Fruit fly (Drosophila melanogaster): ENCODE results near the gene Sac1.
"Not testable (repeated sequence)": the region's sequence is repeated elsewhere in the genome, so short reads cannot be mapped to it uniquely, and the experiment has no call there.

Gene Sac1

DNA sequence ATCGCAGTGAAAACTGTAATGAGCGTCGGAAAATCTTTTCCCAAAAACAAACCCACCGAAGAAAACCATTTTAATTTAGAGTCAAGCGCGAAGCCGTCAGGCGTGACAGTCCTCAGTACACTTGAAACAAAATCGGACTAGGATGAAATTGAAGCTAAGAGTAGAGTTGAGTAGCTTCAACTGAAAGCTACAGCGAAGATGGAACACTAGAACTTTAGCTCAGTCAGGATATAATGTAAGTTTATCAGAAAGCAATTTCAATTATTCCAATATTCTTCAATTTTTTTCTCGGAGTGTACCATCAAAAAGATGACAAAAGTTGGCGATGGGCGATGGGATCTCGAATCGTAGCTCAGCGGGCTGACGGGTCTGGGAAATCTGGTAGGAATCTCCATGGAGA, 31.2 kb upstream of the Sac1 start:
- TF ChIP-seq Myc (optimal IDR thresholded peaks at IDR 0.05), result no peak
- no peak for TF ChIP-seq Sin3A (optimal IDR thresholded peaks at IDR 0.05)

DNA sequence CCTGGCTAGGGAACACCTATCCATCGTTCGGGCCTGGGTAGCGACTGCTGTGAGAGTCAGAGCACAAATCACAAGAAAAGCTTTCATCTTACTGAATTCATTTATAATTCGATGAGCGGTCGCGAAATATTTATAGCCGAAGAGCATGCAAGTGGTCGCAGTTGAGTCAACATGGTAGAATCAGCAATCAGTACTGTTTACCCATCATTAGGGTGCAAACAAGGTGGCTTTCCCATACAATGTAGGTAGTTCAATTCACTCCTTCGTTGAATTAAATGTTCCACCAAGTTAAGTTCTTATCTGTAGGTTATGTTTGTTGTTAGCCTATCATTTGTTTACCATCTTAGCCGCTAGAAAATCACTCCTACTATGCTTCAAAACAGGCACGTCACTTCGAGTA, 29.0 kb upstream of the Sac1 start, which contains the start of gene LysP:
TSS of gene LysP (minus strand) at position 101 of the 400 bp plus-strand sequence.
- TF ChIP-seq h (optimal IDR thresholded peaks at IDR 0.05), result no peak
- TF ChIP-seq Sin3A (optimal IDR thresholded peaks at IDR 0.05), result no peak
- TF ChIP-seq Myc (optimal IDR thresholded peaks at IDR 0.05), result no peak
- no peak for TF ChIP-seq psq (optimal IDR thresholded peaks at IDR 0.05)
- no peak for TF ChIP-seq ttk (optimal IDR thresholded peaks at IDR 0.05)
- TF ChIP-seq insv (optimal IDR thresholded peaks at IDR 0.05), result no peak

DNA sequence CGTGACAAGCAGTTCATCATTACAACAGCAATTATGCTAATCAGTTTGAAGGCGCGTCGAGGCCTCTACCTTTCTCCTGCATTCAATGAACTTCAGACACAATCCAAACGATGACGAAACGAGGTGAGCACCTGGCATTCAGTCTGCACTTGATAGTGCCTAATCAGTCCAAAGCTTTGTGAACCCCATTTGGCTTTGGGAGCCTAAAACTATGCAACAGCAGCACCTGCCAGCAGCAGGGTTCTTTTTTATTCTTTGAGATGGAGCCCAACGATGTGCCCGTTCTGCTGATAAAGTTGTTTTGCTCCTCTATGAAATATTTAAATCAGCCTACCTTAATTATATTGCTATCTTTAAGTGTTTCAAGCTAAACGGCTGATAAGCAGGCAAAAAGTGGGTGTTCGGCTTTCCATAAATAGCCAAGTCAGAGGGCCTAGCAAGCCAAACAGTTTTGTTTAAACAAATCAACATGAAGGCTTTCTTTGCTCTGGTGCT, 20.3 kb upstream of the Sac1 start, which contains the start of gene LysS:
TSS of gene LysS (plus strand) at position 445 of the 495 bp plus-strand sequence.
- TF ChIP-seq insv (optimal IDR thresholded peaks at IDR 0.05) (no peak), h (optimal IDR thresholded peaks at IDR 0.05) (no peak), Myc (optimal IDR thresholded peaks at IDR 0.05) (no peak), ttk (optimal IDR thresholded peaks at IDR 0.05) (no peak), psq (optimal IDR thresholded peaks at IDR 0.05) (no peak), Sin3A (optimal IDR thresholded peaks at IDR 0.05) (no peak)

DNA sequence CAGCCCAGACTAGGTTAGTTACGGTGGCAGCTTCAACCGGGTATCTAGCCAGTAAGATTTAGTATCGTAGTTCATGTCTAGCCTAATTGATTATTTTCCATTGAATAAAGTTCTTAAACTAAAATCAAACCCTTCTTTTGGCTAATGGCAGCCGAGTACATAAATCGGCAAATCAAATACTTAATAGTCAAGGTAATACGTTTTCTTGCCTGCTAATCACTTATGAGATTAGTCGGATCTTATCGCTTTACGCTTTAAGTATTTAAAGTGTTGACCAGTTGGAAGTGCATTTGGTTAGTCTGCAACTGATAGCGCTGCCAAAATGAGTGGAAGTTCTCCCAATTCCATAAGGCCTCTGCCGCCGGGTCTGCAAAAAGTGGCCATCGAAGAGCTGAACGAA, 15.0 kb upstream of the Sac1 start, which contains the start of gene CG33965:
TSS of gene CG33965 (plus strand) at position 301 of the 400 bp plus-strand sequence.
- TF ChIP-seq Sin3A (optimal IDR thresholded peaks at IDR 0.05), result no peak
- no peak for TF ChIP-seq psq (optimal IDR thresholded peaks at IDR 0.05)
- TF ChIP-seq ttk (optimal IDR thresholded peaks at IDR 0.05), result no peak

DNA sequence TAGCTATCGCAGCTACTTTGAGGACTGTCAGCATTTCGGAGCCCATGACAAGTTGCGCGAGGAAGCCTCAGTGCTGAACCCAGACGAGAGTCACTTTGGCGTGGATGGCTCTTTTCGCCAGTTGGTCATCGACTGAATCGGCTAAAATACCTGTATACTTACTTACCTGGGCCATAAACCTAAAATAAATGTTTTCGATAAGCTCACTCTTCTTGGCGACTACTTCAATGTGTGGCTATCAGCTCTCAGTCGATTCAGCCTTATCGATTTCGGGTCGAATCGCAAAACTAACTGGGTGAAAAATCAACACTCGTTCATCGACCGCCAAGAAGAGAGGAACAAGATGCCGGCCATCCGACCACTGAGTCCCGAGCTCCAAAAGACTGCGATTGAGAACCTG, 13.8 kb upstream of the Sac1 start, which contains the start of gene CG33966:
TSS of gene CG33966 (plus strand) at position 301 of the 400 bp plus-strand sequence.
- TF ChIP-seq insv (optimal IDR thresholded peaks at IDR 0.05) (no peak), psq (optimal IDR thresholded peaks at IDR 0.05) (no peak), h (optimal IDR thresholded peaks at IDR 0.05) (no peak), ttk (optimal IDR thresholded peaks at IDR 0.05) (no peak)

DNA sequence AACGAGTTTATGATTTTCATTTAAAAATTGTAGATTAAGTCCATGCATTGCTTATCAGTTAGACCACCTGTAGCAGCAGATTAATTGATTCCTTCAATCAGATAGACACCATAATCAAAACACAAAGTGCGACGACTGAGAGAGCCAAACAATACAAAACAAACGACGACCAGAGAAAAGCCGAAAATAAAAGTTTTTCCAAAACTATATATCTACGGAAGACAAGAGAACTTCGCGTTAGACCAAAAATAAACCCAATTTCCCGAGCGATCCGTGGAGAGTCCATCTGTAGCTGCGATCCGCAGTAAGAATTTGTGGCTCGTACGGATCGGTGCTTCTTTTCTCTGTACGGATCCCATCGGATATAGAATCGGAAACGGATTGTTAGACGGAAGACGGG, 12.2 kb upstream of the Sac1 start, which contains the start of gene galene:
TSS of gene galene (plus strand) at position 301 of the 400 bp plus-strand sequence.
- no peak for TF ChIP-seq insv (optimal IDR thresholded peaks at IDR 0.05)
- no peak for TF ChIP-seq Myc (optimal IDR thresholded peaks at IDR 0.05)
- no peak for TF ChIP-seq h (optimal IDR thresholded peaks at IDR 0.05)
- TF ChIP-seq ttk (optimal IDR thresholded peaks at IDR 0.05), result no peak
- TF ChIP-seq Sin3A (optimal IDR thresholded peaks at IDR 0.05), result no peak
- TF ChIP-seq psq (optimal IDR thresholded peaks at IDR 0.05), result no peak

DNA sequence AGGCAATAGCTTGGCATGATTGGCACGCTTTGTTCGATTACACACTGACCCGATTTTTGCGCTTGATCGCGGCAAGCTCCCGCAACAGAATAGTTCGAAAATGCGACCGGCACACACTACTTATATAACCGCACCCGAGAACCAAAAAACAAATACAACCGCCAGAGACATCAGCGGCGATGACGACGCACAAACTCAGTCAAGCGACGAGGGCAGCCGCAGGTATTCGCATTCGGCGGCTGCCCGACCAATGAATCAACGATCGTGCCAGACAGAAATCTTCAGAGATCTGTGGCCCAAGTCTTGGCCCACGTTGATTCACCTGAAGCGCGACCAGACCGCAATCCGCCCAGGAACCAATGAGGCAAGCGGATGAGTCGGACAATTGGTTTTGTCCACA, 9.4 kb upstream of the Sac1 start, which contains the start of gene CG9192:
TSS of gene CG9192 (minus strand) at position 101 of the 400 bp plus-strand sequence.
- TF ChIP-seq h (optimal IDR thresholded peaks at IDR 0.05), result no peak
- no peak for TF ChIP-seq Sin3A (optimal IDR thresholded peaks at IDR 0.05)
- no peak for TF ChIP-seq psq (optimal IDR thresholded peaks at IDR 0.05)
- TF ChIP-seq Myc (optimal IDR thresholded peaks at IDR 0.05), result no peak
- no peak for TF ChIP-seq ttk (optimal IDR thresholded peaks at IDR 0.05)
- TF ChIP-seq insv (optimal IDR thresholded peaks at IDR 0.05), result no peak

DNA sequence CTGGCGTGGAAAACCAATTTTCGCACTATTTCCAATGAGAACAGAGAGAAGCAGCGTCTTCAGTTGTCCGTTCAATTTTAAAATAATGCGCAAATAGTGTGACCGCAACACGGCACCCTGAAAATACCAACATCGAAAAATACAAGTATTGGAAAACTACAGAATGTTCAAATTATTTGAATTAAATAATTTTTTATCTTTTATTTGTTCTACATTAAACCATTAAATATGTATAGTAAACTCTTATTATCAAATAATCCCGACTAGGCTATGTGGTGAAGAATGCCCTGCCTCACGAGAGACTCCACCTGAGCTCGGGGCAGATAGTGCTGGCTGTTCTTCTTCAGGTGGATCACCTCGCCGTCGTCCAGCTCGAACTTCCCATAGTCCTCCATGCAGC, 1.8 kb upstream of the Sac1 start, which contains the start of gene Klp61F:
TSS of gene Klp61F (minus strand) at position 101 of the 400 bp plus-strand sequence.
- not testable (repeated sequence) for TF ChIP-seq insv, psq, h (optimal IDR thresholded peaks at IDR 0.05)

DNA sequence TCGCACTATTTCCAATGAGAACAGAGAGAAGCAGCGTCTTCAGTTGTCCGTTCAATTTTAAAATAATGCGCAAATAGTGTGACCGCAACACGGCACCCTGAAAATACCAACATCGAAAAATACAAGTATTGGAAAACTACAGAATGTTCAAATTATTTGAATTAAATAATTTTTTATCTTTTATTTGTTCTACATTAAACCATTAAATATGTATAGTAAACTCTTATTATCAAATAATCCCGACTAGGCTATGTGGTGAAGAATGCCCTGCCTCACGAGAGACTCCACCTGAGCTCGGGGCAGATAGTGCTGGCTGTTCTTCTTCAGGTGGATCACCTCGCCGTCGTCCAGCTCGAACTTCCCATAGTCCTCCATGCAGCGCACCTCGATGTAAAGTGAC, 794 bp upstream of the Sac1 start, which contains the start of gene CG32318:
TSS of gene CG32318 (minus strand) at position 101 of the 400 bp plus-strand sequence.
- not testable (repeated sequence) for TF ChIP-seq Myc, insv, psq (optimal IDR thresholded peaks at IDR 0.05)

DNA sequence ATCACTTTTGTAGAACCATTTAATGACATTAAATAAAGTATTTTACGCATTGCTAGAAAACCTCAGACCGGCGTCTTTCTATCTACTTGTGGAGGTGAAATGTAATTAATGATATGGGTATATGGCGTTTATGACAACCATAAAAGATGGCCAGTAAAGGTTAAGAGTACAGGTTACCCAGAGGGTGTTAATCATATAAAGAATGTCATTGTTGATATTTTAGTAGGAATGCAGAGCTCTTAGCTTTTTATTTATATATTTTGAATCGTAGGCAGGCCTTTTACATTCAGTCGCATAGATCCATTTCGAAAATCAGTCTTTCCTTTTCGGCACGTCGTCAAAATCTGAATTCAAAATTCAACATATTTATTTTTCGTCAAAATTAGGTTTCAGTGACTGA, 2.8 kb downstream of the Sac1 start, which contains the start of gene Bfc:
TSS of gene Bfc (plus strand) at position 301 of the 400 bp plus-strand sequence.
- TF ChIP-seq ttk (optimal IDR thresholded peaks at IDR 0.05), result no peak
- no peak for TF ChIP-seq h (optimal IDR thresholded peaks at IDR 0.05)
- TF ChIP-seq insv (optimal IDR thresholded peaks at IDR 0.05), result no peak
- no peak for TF ChIP-seq Myc (optimal IDR thresholded peaks at IDR 0.05)
- no peak for TF ChIP-seq psq (optimal IDR thresholded peaks at IDR 0.05)
- no peak for TF ChIP-seq Sin3A (optimal IDR thresholded peaks at IDR 0.05)

DNA sequence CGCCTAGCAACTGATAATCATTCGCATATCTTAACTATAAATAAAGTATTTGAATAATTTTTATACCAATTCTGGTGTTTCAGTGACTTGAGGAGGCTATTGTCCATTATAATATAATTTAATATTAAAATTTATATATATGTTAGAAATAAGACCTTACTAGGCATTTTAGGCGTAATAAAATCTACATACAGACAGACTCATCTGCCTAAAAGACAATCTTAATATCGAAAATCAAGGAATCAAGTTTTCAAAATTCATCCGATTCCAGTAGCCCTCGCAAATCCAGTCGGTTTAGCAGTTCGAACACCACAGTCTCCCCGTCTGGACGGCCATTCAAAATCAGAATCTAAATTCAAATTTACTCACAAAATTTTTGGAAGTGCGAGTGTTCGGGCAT, 4.1 kb downstream of the Sac1 start, which contains the start of the genes CG9130 and CG9133:
TSS of gene CG9130 (plus strand) at position 301 of the 400 bp plus-strand sequence.
TSS of gene CG9133 (plus strand) at position 301 of the 400 bp plus-strand sequence.
- TF ChIP-seq Sin3A (optimal IDR thresholded peaks at IDR 0.05), result no peak
- no peak for TF ChIP-seq Myc (optimal IDR thresholded peaks at IDR 0.05)
- no peak for TF ChIP-seq psq (optimal IDR thresholded peaks at IDR 0.05)
- TF ChIP-seq h (optimal IDR thresholded peaks at IDR 0.05), result no peak
- TF ChIP-seq ttk (optimal IDR thresholded peaks at IDR 0.05), result no peak
- TF ChIP-seq insv (optimal IDR thresholded peaks at IDR 0.05), result no peak

DNA sequence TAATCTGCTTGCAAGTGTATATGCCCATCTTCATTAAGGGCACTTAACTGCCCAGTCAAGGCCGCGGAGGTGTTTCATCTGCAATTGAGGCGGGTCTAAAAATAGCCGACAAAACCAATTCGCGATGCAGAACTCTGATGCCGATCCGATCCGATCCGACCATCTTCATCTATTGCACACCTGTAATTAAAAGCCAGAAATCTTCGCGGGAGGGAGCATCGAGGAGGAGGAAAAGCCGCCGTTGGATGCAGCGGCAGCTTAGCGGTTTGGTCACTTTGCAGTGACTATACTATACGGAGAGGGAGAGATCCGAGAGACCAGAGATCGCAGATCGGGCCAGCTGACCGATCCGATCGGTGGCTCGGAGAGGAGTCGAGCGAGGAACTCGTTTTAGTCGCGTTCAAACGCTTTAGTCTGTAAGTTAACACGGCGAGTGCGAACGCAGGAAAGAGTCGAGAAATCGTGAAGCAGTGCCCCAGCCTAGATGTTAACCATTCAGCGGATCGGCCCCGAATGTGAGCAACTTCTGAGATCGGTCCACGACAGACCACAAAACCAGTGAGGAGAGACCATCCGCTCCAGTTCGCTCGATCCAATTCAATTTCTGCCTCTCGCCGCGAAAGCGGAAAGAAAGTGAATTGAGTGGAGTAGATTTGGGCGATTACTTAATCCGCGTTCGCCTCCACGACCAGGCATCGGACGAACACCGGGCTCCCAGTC, 8.6 kb downstream of the Sac1 start, which contains the start of gene tfc:
TSS of gene tfc (plus strand) at position 389 of the 720 bp plus-strand sequence.
- TF ChIP-seq Myc (optimal IDR thresholded peaks at IDR 0.05) (no peak), insv (optimal IDR thresholded peaks at IDR 0.05) (no peak), h (optimal IDR thresholded peaks at IDR 0.05) (no peak), Sin3A (optimal IDR thresholded peaks at IDR 0.05) (no peak), psq (optimal IDR thresholded peaks at IDR 0.05) (no peak), ttk (optimal IDR thresholded peaks at IDR 0.05) (no peak)

Data from Kc167 (cell line).